Fruit fly (Drosophila melanogaster): ENCODE data around the gene D19A.
"Not testable (repeated sequence)": the region's sequence is repeated elsewhere in the genome, so short reads cannot be mapped to it uniquely, and the experiment has no call there.

The D19A gene

DNA sequence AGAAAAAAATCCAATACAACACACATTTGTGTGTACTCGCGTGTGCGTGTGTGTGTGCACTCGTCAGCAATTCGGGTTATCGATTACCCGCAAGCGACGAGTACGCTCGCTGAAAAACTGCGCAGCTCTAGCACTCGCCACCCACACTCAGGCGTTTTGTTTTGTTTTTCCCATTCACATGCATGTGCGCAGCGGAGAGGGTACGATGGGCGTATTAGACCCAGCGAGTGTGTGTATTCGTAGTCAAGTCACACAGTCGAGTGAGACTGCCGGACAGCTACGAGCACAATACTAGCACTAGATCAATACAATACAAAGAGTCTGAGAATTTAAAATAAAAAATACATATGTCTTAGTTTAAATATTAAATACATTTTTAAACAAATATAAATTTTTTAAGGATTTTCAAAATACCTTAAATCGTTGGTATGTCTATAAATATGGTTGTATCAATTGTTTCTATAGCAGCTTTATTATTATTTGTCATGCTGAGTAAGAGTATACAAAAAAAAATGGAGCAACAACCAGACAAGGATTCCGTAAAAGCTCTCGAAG, 4.0 kb downstream of the D19A start, which contains the start of the genes D19B and CG43293:
Gene D19B (minus strand): TSS at position 37 of the 555 bp plus-strand sequence.
Gene CG43293 (plus strand): TSS at position 306 of the 555 bp plus-strand sequence.
- TF ChIP-seq CG17801 (GFP tag; optimal IDR thresholded peaks at IDR 0.05; ENCODE audit: partially characterized antibody) = peak; percentile 69

DNA sequence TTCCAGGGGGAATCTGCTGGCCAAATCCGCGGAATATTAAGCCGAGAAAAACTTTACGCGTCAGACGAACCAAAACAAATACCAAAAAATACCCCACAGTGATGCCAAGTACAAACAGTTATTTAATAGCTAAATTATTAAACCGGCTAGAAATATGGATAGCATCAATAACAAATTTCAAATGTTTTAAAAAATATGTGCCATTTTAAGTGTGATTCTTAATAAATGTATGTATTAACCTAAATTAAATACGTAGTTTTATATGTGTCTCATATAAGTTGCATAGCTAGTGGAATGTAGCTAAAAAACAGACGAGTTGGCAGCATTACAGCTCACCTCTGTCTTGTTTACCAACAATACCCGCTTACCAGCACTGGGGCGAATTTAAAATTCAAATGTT, 7.1 kb downstream of the D19A start, which contains the start of gene CG10274:
Gene CG10274 (minus strand): TSS at position 54 of the 400 bp plus-strand sequence.
- peak; percentile 61 for TF ChIP-seq CG17801 (GFP tag; optimal IDR thresholded peaks at IDR 0.05; ENCODE audit: partially characterized antibody)

DNA sequence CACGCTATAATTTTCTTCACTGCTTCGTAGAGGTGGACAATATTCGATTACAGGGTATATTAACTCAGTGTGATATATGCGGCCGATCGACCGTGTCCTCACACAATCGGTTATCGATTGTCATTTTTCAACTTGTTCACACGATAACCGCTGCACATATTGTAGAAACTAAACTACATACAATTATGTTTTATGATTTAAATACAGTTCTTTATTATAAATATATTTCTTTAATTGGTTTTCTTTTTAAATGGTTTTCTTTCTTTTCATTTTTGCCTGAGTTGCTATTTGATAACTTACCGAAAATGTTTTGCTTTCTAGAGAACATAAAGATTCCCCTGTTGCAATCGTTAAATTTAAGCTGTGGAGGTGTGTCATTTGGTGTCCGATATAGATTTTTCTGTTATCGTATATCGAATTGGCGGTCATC, 15.1 kb downstream of the D19A start, which contains the start of the genes fmt and CG7376:
Gene fmt (minus strand): TSS at position 55 of the 430 bp plus-strand sequence.
Gene CG7376 (plus strand): TSS at position 423 of the 430 bp plus-strand sequence.
- peak; percentile 36 for TF ChIP-seq CG17801 (GFP tag; optimal IDR thresholded peaks at IDR 0.05; ENCODE audit: partially characterized antibody)

DNA sequence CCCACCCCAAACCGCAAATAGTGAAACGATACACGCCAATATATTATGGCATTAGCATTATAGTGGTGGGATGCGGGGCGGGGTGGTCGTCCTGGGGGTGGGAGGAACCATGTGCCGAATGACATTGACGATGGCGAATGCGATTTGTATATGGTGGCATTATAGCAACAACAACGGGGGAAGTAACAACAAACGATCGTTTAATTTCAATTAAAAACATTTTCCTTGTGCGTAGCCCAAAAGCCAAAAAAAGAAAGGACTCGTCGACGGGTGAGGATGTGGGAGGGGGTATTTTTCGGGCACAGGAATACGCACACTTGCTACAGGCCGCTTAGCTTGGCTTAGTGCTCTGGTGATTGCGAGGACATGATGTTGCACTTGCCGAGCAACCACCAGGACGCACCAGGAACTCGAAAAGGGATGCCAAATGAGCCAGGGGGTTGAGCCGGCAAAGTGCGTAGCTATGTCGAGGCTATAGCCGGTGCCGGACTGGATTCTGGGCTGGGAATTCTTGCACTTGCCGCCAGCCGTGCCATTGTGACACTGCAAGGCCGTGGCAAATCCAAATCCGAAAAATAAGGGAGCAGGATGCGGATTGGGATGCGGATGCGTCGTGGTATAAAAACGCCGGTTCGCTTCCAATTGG, 26.3 kb downstream of the D19A start, which contains the start of gene Prdm13:
Gene Prdm13 (plus strand): TSS at position 645 of the 646 bp plus-strand sequence.
- no peak for TF ChIP-seq CG17801 (GFP tag; optimal IDR thresholded peaks at IDR 0.05; ENCODE audit: partially characterized antibody)

DNA sequence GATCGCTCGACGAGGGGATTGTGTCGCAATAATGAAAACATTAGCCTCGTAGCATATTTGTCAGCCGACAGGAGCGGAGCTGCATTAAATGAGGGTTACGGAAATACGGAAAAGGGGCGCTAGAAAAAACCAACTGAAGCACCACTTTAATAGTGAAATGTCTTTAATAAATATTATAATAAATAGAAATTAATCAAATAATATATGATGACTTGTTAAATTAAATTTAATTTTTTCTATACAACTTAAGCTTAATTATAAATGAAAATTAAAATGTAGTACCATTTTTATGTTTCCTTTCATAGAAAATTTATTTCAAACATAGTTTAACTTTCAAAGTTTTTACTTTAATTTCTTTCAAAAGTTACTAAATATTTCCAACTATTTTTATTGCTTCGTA, 26.9 kb downstream of the D19A start:
- no peak for TF ChIP-seq CG17801 (GFP tag; optimal IDR thresholded peaks at IDR 0.05; ENCODE audit: partially characterized antibody)

DNA sequence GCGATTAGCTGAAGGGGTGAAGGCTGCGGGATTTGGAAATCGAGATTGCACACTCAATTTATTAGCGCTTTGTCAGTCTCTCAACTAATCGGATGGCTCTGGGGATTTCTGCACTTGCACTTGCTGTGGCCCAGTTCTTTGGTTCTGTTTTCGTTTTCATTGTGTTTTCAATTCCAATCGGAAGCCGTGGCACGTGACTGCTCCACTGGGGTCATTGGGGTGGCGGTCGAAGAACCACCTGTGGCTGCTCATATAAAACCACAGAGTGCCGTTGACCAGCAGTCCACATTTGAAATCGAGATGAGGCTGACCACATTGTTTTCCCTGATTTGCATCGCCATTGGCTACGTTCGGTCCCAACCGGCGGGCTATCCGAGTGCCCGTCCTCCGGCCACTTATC, 28.4 kb downstream of the D19A start, which contains the start of gene Cpr65Az:
Gene Cpr65Az (plus strand): TSS at position 301 of the 400 bp plus-strand sequence.
- TF ChIP-seq CG17801 (GFP tag; optimal IDR thresholded peaks at IDR 0.05; ENCODE audit: partially characterized antibody) = no peak

DNA sequence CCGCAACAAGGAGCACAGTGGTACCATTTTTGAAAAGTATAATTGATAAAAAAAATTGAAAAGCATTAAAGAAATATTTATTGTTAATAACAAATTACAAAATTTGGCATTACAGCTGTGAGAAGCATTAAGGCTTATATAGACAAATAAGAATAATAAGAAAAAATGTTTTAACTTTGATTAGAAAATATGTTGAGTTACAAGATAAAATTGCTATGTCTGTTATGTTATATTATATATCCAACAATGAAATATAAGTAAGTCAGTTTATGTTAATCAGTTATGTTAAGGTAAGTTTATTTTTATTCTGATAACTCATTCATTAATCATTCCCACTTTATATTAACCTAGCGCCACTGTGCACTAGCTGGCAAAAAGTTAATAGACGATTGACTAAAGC, 29.1 kb downstream of the D19A start:
- no peak for TF ChIP-seq CG17801 (GFP tag; optimal IDR thresholded peaks at IDR 0.05; ENCODE audit: partially characterized antibody)

DNA sequence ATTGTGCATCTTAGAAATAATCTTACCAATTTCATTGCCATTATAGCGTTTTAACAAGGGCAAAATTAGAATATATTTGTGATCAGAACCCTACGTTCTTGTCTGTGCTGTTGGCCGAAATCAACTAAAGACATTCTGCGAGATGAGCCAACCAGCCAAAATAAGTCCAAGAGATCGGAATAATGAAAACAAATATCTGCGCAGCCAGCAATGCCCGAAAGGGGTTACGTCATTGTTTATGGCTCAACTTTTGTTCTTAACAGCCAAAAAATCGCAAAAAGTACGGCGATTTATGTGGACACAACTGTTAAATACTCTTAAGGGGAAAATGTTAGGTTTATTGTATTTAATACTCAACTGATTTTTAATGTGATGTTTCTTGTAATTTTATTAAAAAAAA, 30.4 kb downstream of the D19A start, which contains the start of gene Cpr65Ay:
Gene Cpr65Ay (minus strand): TSS at position 101 of the 400 bp plus-strand sequence.
- TF ChIP-seq CG17801 (GFP tag; optimal IDR thresholded peaks at IDR 0.05; ENCODE audit: partially characterized antibody) = no peak

DNA sequence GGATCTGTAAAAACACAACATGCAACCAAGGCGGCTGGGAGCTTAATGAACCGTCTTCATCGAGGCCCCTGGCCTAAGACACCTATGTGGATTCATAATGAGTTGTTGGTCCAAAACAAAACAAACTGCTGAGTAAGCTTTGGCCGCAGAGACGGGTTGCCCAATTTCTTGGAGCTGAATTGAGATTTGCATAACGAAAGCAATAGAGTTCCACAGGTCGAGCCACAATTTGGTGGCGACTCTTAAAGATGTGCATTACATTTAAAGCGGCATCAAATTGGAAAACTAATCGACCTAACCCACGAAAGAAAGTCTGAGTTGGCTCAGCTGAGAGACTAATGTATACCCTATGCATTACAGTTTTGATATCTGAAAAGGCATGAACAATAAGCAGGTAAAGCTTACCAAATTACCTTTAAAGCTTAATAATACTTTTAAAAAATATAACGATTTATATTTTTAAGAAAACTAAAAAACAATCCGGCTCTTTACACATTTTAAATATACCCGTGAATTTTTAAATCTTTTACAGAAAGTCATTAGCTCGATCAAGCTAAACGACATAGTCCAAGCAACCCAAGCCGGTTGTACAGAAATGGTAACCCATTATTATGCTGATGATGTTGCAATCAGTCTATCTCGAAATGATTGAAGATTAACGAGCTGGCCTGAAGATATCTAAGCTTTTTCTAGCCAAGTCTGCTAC, 31.4 kb downstream of the D19A start, which contains the start of gene CG13297:
Gene CG13297 (minus strand): TSS at position 51 of the 706 bp plus-strand sequence.
- TF ChIP-seq CG17801 (GFP tag; optimal IDR thresholded peaks at IDR 0.05; ENCODE audit: partially characterized antibody) = no peak

DNA sequence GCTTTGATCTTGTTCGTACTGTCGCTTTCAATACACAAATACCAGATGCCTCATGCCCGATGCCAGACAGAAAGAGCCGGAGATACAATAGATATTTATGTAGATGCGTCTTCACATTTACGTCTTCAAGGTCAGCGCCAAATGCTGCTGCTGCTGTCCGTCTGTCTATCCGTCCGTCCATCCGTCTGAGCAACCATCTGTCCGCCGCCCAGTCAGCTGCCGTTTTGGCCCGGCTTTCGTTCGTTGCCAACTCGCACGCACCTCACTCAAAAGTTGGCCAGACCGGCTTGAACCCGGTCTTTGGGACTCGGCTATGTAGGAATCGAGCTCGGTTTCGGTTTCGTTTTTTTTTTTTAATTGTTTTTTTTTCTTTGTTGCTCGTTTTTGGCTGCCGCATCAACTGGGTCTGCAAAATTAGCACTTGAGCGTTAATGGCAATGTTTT, 34.0 kb downstream of the D19A start:
- no peak for TF ChIP-seq CG17801 (GFP tag; optimal IDR thresholded peaks at IDR 0.05; ENCODE audit: partially characterized antibody)

DNA sequence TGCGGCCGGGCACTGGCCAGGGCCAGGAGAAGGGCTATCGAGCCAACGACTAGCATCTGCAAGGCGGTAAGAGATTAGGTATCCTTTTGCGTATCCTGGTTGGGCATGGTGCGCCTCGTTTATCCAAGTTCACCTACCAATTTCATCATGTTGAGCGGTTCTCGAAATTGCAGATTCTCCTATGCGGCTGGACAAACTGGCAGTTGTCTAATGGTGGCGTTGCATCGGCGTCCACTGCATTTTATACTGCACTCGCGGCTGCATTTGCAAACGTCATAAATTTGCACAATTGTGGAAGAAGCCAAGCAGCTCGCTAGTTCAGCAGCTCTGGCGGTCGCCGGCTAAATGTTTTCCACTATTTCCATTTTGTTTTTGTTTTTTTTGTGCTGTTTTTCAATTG, 36.4 kb downstream of the D19A start, which contains the start of gene Acp65Aa:
Gene Acp65Aa (minus strand): TSS at position 215 of the 400 bp plus-strand sequence.
- no peak for TF ChIP-seq CG17801 (GFP tag; optimal IDR thresholded peaks at IDR 0.05; ENCODE audit: partially characterized antibody)

DNA sequence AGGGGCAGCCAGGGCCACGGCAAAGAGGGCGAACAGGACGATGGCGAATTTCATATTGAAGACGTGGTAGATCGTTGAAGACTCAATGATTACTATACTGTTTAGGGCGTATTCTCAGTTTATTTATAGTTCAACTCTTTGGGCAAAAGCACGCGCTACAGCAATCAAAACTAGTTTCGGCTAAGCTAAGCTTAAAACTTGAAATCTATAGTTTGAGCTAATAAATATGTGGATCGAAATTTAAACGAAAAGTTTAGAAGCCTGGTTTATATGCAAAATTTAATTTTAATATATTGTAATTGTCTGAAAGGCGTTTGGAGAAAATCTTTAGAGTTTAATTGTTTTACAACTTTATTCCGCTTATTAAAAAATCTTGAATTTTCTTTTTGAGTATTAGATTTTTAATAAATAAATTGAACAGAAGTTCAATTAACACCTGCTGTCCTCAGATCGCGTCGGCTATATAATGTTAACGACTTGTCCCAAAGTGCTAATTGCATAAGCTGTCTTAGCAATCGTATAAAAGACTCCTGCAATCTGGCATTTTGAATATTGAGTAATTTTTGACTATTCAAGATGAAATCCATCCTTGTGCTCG, 38.1 kb downstream of the D19A start, which contains the start of the genes Cpr65Ax2 and Lcp65Aa:
Gene Cpr65Ax2 (minus strand): TSS at position 101 of the 598 bp plus-strand sequence.
Gene Lcp65Aa (plus strand): TSS at position 548 of the 598 bp plus-strand sequence.
- not testable (repeated sequence) for TF ChIP-seq CG17801 (GFP tag; optimal IDR thresholded peaks at IDR 0.05; ENCODE audit: partially characterized antibody)

DNA sequence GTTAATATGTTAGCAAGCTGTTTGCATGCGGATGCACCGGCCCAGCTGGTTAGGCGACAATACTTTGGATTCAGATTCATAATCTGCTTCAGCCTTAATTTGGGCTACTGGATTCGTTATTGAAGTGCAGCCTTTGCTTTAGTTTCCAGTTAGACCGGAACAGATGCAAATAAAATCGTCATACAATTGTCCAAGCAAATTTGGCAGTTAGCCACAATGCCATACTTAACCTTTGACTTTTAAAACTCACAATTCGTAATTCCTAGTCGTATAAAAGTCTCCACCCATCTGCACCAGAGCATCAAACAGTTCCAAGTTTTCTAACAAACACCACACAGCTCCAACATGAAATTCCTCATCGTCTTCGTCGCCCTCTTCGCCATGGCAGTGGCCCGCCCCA, 39.7 kb downstream of the D19A start, which contains the start of gene Lcp65Ab1:
Gene Lcp65Ab1 (plus strand): TSS at position 301 of the 400 bp plus-strand sequence.
- TF ChIP-seq CG17801 (GFP tag; optimal IDR thresholded peaks at IDR 0.05; ENCODE audit: partially characterized antibody) = not testable (repeated sequence)

DNA sequence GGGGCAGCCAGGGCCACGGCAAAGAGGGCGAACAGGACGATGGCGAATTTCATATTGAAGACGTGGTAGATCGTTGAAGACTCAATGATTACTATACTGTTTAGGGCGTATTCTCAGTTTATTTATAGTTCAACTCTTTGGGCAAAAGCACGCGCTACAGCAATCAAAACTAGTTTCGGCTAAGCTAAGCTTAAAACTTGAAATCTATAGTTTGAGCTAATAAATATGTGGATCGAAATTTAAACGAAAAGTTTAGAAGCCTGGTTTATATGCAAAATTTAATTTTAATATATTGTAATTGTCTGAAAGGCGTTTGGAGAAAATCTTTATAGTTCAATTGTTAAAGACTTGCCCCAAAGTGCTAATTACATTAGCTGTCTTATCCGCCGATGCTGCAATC, 41.0 kb downstream of the D19A start, which contains the start of gene Cpr65Ax1:
Gene Cpr65Ax1 (minus strand): TSS at position 101 of the 400 bp plus-strand sequence.
- TF ChIP-seq CG17801 (GFP tag; optimal IDR thresholded peaks at IDR 0.05; ENCODE audit: partially characterized antibody) = not testable (repeated sequence)

Data from ovary, adult (tissue).